Worm (Caenorhabditis elegans) whole organism, young adult: ENCODE measurements around the gene unc-77.
A peak's percentile ranks its signal among the peaks of the same experiment; 100 is the strongest.

ENCODE experiments used
- F10E7.11 ChIP-seq: sonication (generic microtip); optimal IDR thresholded peaks from 2 replicates; lab custom pipeline; 2017; ENCODE audit warnings: mild to moderate bottlenecking, missing genetic modification characterization, moderate library complexity, missing compliant biosample characterization
- F23B12.7 ChIP-seq: sonication (generic microtip); optimal IDR thresholded peaks from 2 replicates; lab custom pipeline; 2017; ENCODE audit warnings: missing genetic modification characterization, mild to moderate bottlenecking, missing compliant biosample characterization, antibody characterized with exemption, moderate library complexity; ENCODE audit not compliant: insufficient read depth
- F33H1.4 ChIP-seq: fragments of 200-800 bp; sonication (Bioruptor generic); IDR thresholded peaks from 2 replicates; pipeline ENCODE4 v1.3.6; 2022; ENCODE audit warnings: missing genetic modification reagents, missing genetic modification characterization, missing compliant biosample characterization
- F49E8.2 ChIP-seq: sonication (generic microtip); optimal IDR thresholded peaks from 3 replicates; lab custom pipeline; 2017; ENCODE audit warnings: missing genetic modification characterization, mild to moderate bottlenecking, missing compliant biosample characterization, antibody characterized with exemption, moderate library complexity; ENCODE audit not compliant: insufficient read depth
- F57A8.1 ChIP-seq: fragments of 200-800 bp; sonication (Bioruptor generic); optimal IDR thresholded peaks from 2 replicates; lab custom pipeline; 2018; ENCODE audit warnings: mild to moderate bottlenecking, missing genetic modification characterization, moderate library complexity, missing compliant biosample characterization
- F57C9.4 ChIP-seq: sonication (generic microtip); optimal IDR thresholded peaks from 2 replicates; lab custom pipeline; 2017; ENCODE audit warnings: mild to moderate bottlenecking, missing genetic modification characterization, missing compliant biosample characterization
- T07F8.4 ChIP-seq: sonication (generic microtip); optimal IDR thresholded peaks from 2 replicates; lab custom pipeline; 2016; ENCODE audit warnings: mild to moderate bottlenecking, missing genetic modification characterization, moderate library complexity, missing compliant biosample characterization
- Y67H2A.10 ChIP-seq: fragments of 200-800 bp; sonication (Bioruptor generic); conservative IDR thresholded peaks from 2 replicates; pipeline ENCODE4 v1.3.6; 2022; ENCODE audit warnings: missing genetic modification reagents, missing genetic modification characterization, missing compliant biosample characterization
- Y79H2A.3 ChIP-seq: fragments of 200-800 bp; sonication (Bioruptor generic); conservative IDR thresholded peaks from 2 replicates; pipeline ENCODE4 v1.3.6; 2022; ENCODE audit warnings: missing genetic modification reagents, missing genetic modification characterization, missing compliant biosample characterization
- atf-7 ChIP-seq: sonication (generic microtip); optimal IDR thresholded peaks from 2 replicates; lab custom pipeline; 2017; ENCODE audit warnings: mild to moderate bottlenecking, missing genetic modification characterization, missing compliant biosample characterization
- athp-1 ChIP-seq: sonication (generic microtip); optimal IDR thresholded peaks from 2 replicates; lab custom pipeline; 2017; ENCODE audit warnings: mild to moderate bottlenecking, missing genetic modification characterization, missing compliant biosample characterization
- ceh-27 ChIP-seq: fragments of 200-800 bp; sonication (Bioruptor generic); optimal IDR thresholded peaks from 2 replicates; lab custom pipeline; 2018; ENCODE audit warnings: mild to moderate bottlenecking, missing genetic modification characterization, moderate library complexity, missing compliant biosample characterization
- ceh-58 ChIP-seq: fragments of 200-800 bp; sonication (Bioruptor generic); IDR thresholded peaks from 2 replicates; pipeline ENCODE4 v1.3.6; 2022; ENCODE audit warnings: missing genetic modification characterization, missing compliant biosample characterization
- efl-1 ChIP-seq: fragments of 150-350 bp; optimal IDR thresholded peaks from 2 replicates; lab custom pipeline; 2014; ENCODE audit warnings: missing biosample characterization, missing genetic modification reagents, missing genetic modification characterization
- egrh-3 ChIP-seq: fragments of 200-800 bp; sonication (Bioruptor generic); IDR thresholded peaks from 2 replicates; pipeline ENCODE4 v1.3.6; 2022; ENCODE audit warnings: missing genetic modification reagents, missing genetic modification characterization, missing compliant biosample characterization
- ekl-4 ChIP-seq: fragments of 200-800 bp; sonication (Bioruptor generic); IDR thresholded peaks from 2 replicates; pipeline ENCODE4 v1.3.6; 2022; ENCODE audit warnings: missing genetic modification reagents, missing genetic modification characterization, missing compliant biosample characterization
- ets-4 ChIP-seq: fragments of 200-800 bp; sonication (Bioruptor generic); optimal IDR thresholded peaks from 2 replicates; lab custom pipeline; 2018; ENCODE audit warnings: mild to moderate bottlenecking, missing genetic modification characterization, missing compliant biosample characterization
- gei-17 ChIP-seq: fragments of 200-800 bp; sonication (Bioruptor generic); optimal IDR thresholded peaks from 2 replicates; lab custom pipeline; 2018; ENCODE audit warnings: mild to moderate bottlenecking, missing genetic modification characterization, missing compliant biosample characterization
- hlh-12 ChIP-seq: sonication (generic microtip); optimal IDR thresholded peaks from 2 replicates; lab custom pipeline; 2016; ENCODE audit warnings: missing genetic modification characterization, missing compliant biosample characterization
- hlh-26 ChIP-seq: fragments of 200-800 bp; sonication (Bioruptor generic); conservative IDR thresholded peaks from 2 replicates; pipeline ENCODE4 v1.3.6; 2022; ENCODE audit warnings: missing genetic modification reagents, missing genetic modification characterization, missing compliant biosample characterization
- hmg-1.2 ChIP-seq: fragments of 200-800 bp; sonication (Bioruptor generic); IDR thresholded peaks from 2 replicates; pipeline ENCODE4 v1.3.6; 2022; ENCODE audit warnings: missing genetic modification reagents, missing genetic modification characterization, missing compliant biosample characterization
- hrde-1 ChIP-seq: sonication (generic microtip); optimal IDR thresholded peaks from 2 replicates; lab custom pipeline; 2016; ENCODE audit warnings: missing genetic modification characterization, mild to moderate bottlenecking, missing compliant biosample characterization, moderate library complexity, missing genotype, missing genetic modification reagents, borderline replicate concordance
- hsf-1 ChIP-seq: fragments of 200-800 bp; sonication (Bioruptor generic); IDR thresholded peaks from 2 replicates; pipeline ENCODE4 v1.3.6; 2022; ENCODE audit warnings: missing genetic modification reagents, missing genetic modification characterization, missing compliant biosample characterization
- lin-26 ChIP-seq: fragments of 200-800 bp; sonication (Bioruptor generic); IDR thresholded peaks from 2 replicates; pipeline ENCODE4 v1.3.6; 2022; ENCODE audit warnings: missing genetic modification reagents, missing genetic modification characterization, missing compliant biosample characterization
- lsl-1 ChIP-seq: fragments of 200-800 bp; sonication (Bioruptor generic); optimal IDR thresholded peaks from 2 replicates; lab custom pipeline; 2018; ENCODE audit warnings: mild to moderate bottlenecking, missing genetic modification characterization, moderate library complexity, missing compliant biosample characterization
- madf-6 ChIP-seq: fragments of 200-800 bp; sonication (Bioruptor generic); IDR thresholded peaks from 2 replicates; pipeline ENCODE4 v1.3.6; 2022; ENCODE audit warnings: missing genetic modification reagents, missing genetic modification characterization, missing compliant biosample characterization
- madf-8 ChIP-seq: fragments of 200-800 bp; sonication (Bioruptor generic); conservative IDR thresholded peaks from 2 replicates; pipeline ENCODE4 v1.3.6; 2022; ENCODE audit warnings: missing genetic modification reagents, missing genetic modification characterization, missing compliant biosample characterization
- mel-28 ChIP-seq: sonication (generic microtip); optimal IDR thresholded peaks from 2 replicates; lab custom pipeline; 2016; ENCODE audit warnings: borderline replicate concordance, mild to moderate bottlenecking, missing genetic modification characterization, missing compliant biosample characterization
- nfya-1 ChIP-seq: sonication (generic microtip); optimal IDR thresholded peaks from 2 replicates; lab custom pipeline; 2017; ENCODE audit warnings: antibody characterized with exemption, missing compliant biosample characterization, missing genetic modification characterization, borderline replicate concordance; ENCODE audit not compliant: insufficient read depth
- nfyb-1 ChIP-seq: fragments of 200-800 bp; sonication (Bioruptor generic); IDR thresholded peaks from 2 replicates; pipeline ENCODE4 v1.3.6; 2022; ENCODE audit warnings: missing genetic modification reagents, missing genetic modification characterization, missing compliant biosample characterization
- nhr-120 ChIP-seq: fragments of 200-800 bp; sonication (Bioruptor generic); IDR thresholded peaks from 2 replicates; pipeline ENCODE4 v1.3.6; 2022; ENCODE audit warnings: missing genetic modification characterization, missing compliant biosample characterization
- nhr-179 ChIP-seq: sonication (generic microtip); optimal IDR thresholded peaks from 2 replicates; lab custom pipeline; 2016; ENCODE audit warnings: mild to moderate bottlenecking, missing genetic modification characterization, missing compliant biosample characterization
- nhr-80 ChIP-seq: sonication (generic microtip); optimal IDR thresholded peaks from 2 replicates; lab custom pipeline; 2016; ENCODE audit warnings: missing genetic modification characterization, missing compliant biosample characterization
- pha-4 ChIP-seq: fragments of 150-350 bp; sonication (generic microtip); optimal IDR thresholded peaks from 2 replicates; lab custom pipeline; 2014; ENCODE audit warnings: missing biosample characterization, missing genetic modification reagents, missing genetic modification characterization
- rec-8 ChIP-seq, 2 experiments: sonication (generic microtip); optimal IDR thresholded peaks; 2 replicates each; lab custom pipeline; 2016; ENCODE audit warnings: mild to moderate bottlenecking in 2 of 2, missing genetic modification characterization in 2 of 2, missing genetic modification reagents in 2 of 2, missing genotype in 2 of 2, missing biosample characterization in 1 of 2, missing compliant biosample characterization in 1 of 2, moderate library complexity in 1 of 2
- repo-1 ChIP-seq: sonication (generic microtip); optimal IDR thresholded peaks from 2 replicates; lab custom pipeline; 2017; ENCODE audit warnings: mild to moderate bottlenecking, missing genetic modification characterization, missing compliant biosample characterization
- tbx-9 ChIP-seq: sonication (generic microtip); optimal IDR thresholded peaks from 2 replicates; lab custom pipeline; 2016; ENCODE audit warnings: borderline replicate concordance, missing genetic modification characterization, inconsistent platforms, missing compliant biosample characterization
- unc-130 ChIP-seq: sonication (generic microtip); optimal IDR thresholded peaks from 2 replicates; lab custom pipeline; 2016; ENCODE audit warnings: missing genetic modification reagents, missing genetic modification characterization, missing compliant biosample characterization
- unc-62 ChIP-seq: fragments of 150-350 bp; optimal IDR thresholded peaks from 2 replicates; lab custom pipeline; 2014; ENCODE audit warnings: missing biosample characterization, missing genetic modification reagents, missing genetic modification characterization
- xnd-1 ChIP-seq: sonication (generic microtip); optimal IDR thresholded peaks from 2 replicates; lab custom pipeline; 2016; ENCODE audit warnings: missing genotype, missing genetic modification reagents, missing genetic modification characterization, missing compliant biosample characterization
- ztf-25 ChIP-seq: fragments of 200-800 bp; sonication (Bioruptor generic); IDR thresholded peaks from 2 replicates; pipeline ENCODE4 v1.3.6; 2022; ENCODE audit warnings: missing genetic modification reagents, missing genetic modification characterization, missing compliant biosample characterization
- ztf-28 ChIP-seq: fragments of 200-800 bp; sonication (Bioruptor generic); IDR thresholded peaks from 2 replicates; pipeline ENCODE4 v1.3.6; 2022; ENCODE audit warnings: missing genetic modification reagents, missing genetic modification characterization, missing compliant biosample characterization
- ztf-3 ChIP-seq: fragments of 200-800 bp; sonication (Bioruptor generic); optimal IDR thresholded peaks from 2 replicates; lab custom pipeline; 2018; ENCODE audit warnings: mild to moderate bottlenecking, missing genetic modification characterization, missing compliant biosample characterization
- ztf-6 ChIP-seq: fragments of 200-800 bp; sonication (Bioruptor generic); IDR thresholded peaks from 2 replicates; pipeline ENCODE4 v1.3.6; 2022; ENCODE audit warnings: missing genetic modification reagents, missing genetic modification characterization, missing compliant biosample characterization

unc-77 gene

DNA sequence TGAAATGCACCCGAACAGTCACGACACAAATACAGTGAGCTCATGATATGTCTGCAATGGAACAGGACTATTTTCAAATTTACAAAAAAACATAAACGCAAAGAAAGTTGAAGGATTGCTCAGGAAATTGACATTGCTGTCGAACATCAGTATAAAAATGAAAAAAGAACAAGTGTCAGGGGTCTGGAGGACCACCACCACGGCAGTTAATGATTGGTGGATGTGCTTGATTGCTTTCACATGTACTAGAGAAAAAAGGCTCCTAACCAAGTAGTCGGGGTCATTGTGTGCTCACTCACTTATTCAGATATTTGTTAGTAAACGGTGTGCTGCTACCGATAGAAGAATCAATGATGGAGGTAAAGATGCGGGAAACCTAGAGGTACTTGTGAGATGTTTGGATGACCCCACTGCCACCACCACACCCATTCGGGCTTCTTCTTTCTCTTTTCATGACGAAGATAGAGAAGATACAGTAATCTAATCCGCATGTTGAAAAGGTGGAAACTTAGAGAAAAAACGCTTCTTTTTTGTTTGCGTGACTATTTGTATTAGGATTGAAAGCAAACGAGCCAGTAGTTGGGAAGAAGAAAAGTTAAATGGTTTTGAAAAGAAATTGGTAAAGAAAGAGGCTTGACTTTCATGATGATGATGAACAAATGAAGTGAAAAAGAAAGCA is 56.3 kb downstream of the unc-77 start, which contains the start of gene M03D4.4:
Gene M03D4.4, minus strand, starts transcription at position 51 of the 679 bp plus-strand sequence.
- TF ChIP-seq efl-1 (GFP tag; lab: Kevin White, UChicago) = no peak
- TF ChIP-seq hlh-26 = no peak
- no peak for TF ChIP-seq T07F8.4
- TF ChIP-seq unc-62 (GFP tag; lab: Kevin White, UChicago) = no peak

DNA sequence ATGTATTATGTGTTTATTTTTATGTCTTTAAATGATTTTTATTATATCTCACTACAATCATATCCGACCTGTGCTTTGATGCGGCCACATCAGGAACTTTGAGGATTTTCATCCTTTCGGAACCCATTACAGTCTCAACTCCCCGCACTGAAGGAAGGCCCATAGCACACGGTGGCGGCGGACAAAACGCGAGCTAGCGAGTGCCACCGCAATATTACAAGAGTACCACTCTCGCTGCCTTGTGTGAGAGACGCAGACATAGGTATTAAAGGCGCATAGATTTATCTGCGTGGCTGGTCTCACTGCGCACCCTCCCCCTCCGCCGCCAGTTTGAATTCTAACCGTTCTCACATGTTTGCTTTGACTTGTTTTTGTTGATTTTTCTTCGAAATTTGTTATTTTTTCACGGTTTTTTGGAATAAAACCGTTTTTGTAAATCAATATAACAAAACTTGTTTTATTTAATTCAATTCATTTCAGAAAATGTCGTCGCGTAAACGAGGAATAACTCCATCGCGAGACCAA is 65.9 kb downstream of the unc-77 start, which contains the start of gene zen-4:
Gene zen-4, plus strand, starts transcription at position 475 of the 525 bp plus-strand sequence.
- peak; percentile 66 for TF ChIP-seq xnd-1
- no peak for TF ChIP-seq nfya-1 (tag; lab: Kevin White, UChicago)
- TF ChIP-seq nfyb-1 (GFP tag; lab: Robert Waterston, UW) = peak; percentile 71; the same call in 1 of the 2 replicates
- peak; percentile 80 for TF ChIP-seq athp-1
- peak; percentile 86 for TF ChIP-seq lsl-1
- peak; percentile 89 for TF ChIP-seq F33H1.4 (GFP tag; lab: Robert Waterston, UW)
- peak; percentile 24 for TF ChIP-seq F23B12.7 (tag; lab: Kevin White, UChicago)
- TF ChIP-seq ceh-27 = no peak
- TF ChIP-seq F49E8.2 (tag; lab: Kevin White, UChicago) = peak; percentile 99
- TF ChIP-seq repo-1 (tag; lab: Kevin White, UChicago) = peak; percentile 82
- TF ChIP-seq ztf-28 = 0 out of 2 replicates have a peak, but pooled peaks have one; percentile 54
- peak; percentile 36 for TF ChIP-seq T07F8.4
- peak; percentile 92 for TF ChIP-seq ekl-4 (GFP tag; lab: Robert Waterston, UW)
- no peak for TF ChIP-seq tbx-9 (tag; lab: Kevin White, UChicago)
- TF ChIP-seq mel-28 (tag; lab: Kevin White, UChicago) = no peak
- no peak for TF ChIP-seq ztf-6
- no peak for TF ChIP-seq F10E7.11
- no peak for TF ChIP-seq nhr-80 (tag; lab: Kevin White, UChicago)
- peak; percentile 91 for TF ChIP-seq madf-6 (GFP tag; lab: Robert Waterston, UW)
- TF ChIP-seq madf-8 (GFP tag; lab: Robert Waterston, UW) = peak; percentile 75
- TF ChIP-seq ceh-58 (GFP tag; lab: Robert Waterston, UW) = no peak
- peak; percentile 77 for TF ChIP-seq hrde-1
- TF ChIP-seq F57C9.4 = no peak
- TF ChIP-seq ztf-25 (GFP tag; lab: Robert Waterston, UW) = no peak
- no peak for TF ChIP-seq nhr-179 (tag; lab: Kevin White, UChicago)
- no peak for TF ChIP-seq ets-4
- peak; percentile 84 for TF ChIP-seq lin-26 (GFP tag; lab: Robert Waterston, UW)
- peak; percentile 82 for TF ChIP-seq unc-130 (GFP tag; lab: Kevin White, UChicago)
- no peak for TF ChIP-seq nhr-120 (GFP tag; lab: Robert Waterston, UW)
- TF ChIP-seq hlh-12 (tag; lab: Kevin White, UChicago) = no peak
- no peak for TF ChIP-seq Y67H2A.10
- TF ChIP-seq atf-7 (tag; lab: Kevin White, UChicago) = no peak
- TF ChIP-seq efl-1 (GFP tag; lab: Kevin White, UChicago) = peak; percentile 70
- peak; percentile 96 for TF ChIP-seq hmg-1.2
- TF ChIP-seq ztf-3 (GFP tag; lab: Kevin White, UChicago) = no peak
- peak; percentile 63 for TF ChIP-seq egrh-3
- no peak for TF ChIP-seq Y79H2A.3 (GFP tag; lab: Robert Waterston, UW)
- peak; percentile 82 for TF ChIP-seq hsf-1 (GFP tag; lab: Robert Waterston, UW)
- TF ChIP-seq F57A8.1 = no peak
- peak; percentile 30 to 72 for TF ChIP-seq rec-8 (tag; optimal IDR thresholded peaks at IDR 0.05; lab: Kevin White, UChicago)
- TF ChIP-seq pha-4 = no peak
- TF ChIP-seq gei-17 (GFP tag; lab: Kevin White, UChicago) = no peak
